Fruit fly (Drosophila melanogaster) whole organism, embryonic: Measurements from ENCODE around the gene elgi.
A peak's percentile ranks its signal among the peaks of the same experiment; 100 is the strongest.

Source experiments
- Atf3 ChIP-seq: fragments of 200-800 bp; sonication (Bioruptor generic); optimal IDR thresholded peaks from 3 replicates; lab custom pipeline; 2016; ENCODE audit warnings: missing biosample characterization, missing genetic modification characterization
- Atf6 ChIP-seq: fragments of 200-800 bp; sonication (Bioruptor generic); IDR thresholded peaks from 2 replicates; pipeline ENCODE4 v1.3.6; 2022; ENCODE audit warnings: missing biosample characterization, missing genetic modification characterization
- Bdp1 ChIP-seq: fragments of 200-800 bp; sonication (Bioruptor generic); optimal IDR thresholded peaks from 3 replicates; lab custom pipeline; 2016; ENCODE audit warnings: missing biosample characterization, missing genetic modification characterization
- CG10565 ChIP-seq: fragments of 200-800 bp; sonication (Bioruptor generic); optimal IDR thresholded peaks from 3 replicates; lab custom pipeline; 2016; ENCODE audit warnings: missing biosample characterization, mild to moderate bottlenecking, missing genetic modification characterization
- CG10979 ChIP-seq: fragments of 200-800 bp; sonication (Bioruptor generic); optimal IDR thresholded peaks from 2 replicates; lab custom pipeline; 2018; ENCODE audit warnings: missing biosample characterization, mild to moderate bottlenecking, missing genetic modification characterization, moderate library complexity
- CG11093 ChIP-seq: fragments of 200-800 bp; sonication (Bioruptor generic); IDR thresholded peaks from 3 replicates; pipeline ENCODE4 v1.3.6; 2022; ENCODE audit warnings: missing biosample characterization, missing genetic modification characterization
- CG12659 ChIP-seq: fragments of 200-800 bp; sonication (Bioruptor generic); optimal IDR thresholded peaks from 3 replicates; lab custom pipeline; 2017; ENCODE audit warnings: mild to moderate bottlenecking, missing biosample characterization, missing genetic modification reagents, missing genetic modification characterization
- CG13894 ChIP-seq: fragments of 200-800 bp; sonication (Bioruptor generic); optimal IDR thresholded peaks from 3 replicates; lab custom pipeline; 2018; ENCODE audit warnings: missing biosample characterization, mild to moderate bottlenecking, missing genetic modification characterization, moderate library complexity
- CG15601 ChIP-seq: fragments of 200-800 bp; sonication (Bioruptor generic); optimal IDR thresholded peaks from 3 replicates; lab custom pipeline; 2019; ENCODE audit warnings: missing biosample characterization, mild to moderate bottlenecking, missing genetic modification characterization, moderate library complexity
- CG17186 ChIP-seq: fragments of 200-800 bp; sonication (Bioruptor generic); optimal IDR thresholded peaks from 3 replicates; lab custom pipeline; 2017; ENCODE audit warnings: missing biosample characterization, missing genetic modification reagents, missing genetic modification characterization
- CG17361 ChIP-seq: fragments of 200-800 bp; sonication (Bioruptor generic); IDR thresholded peaks from 3 replicates; pipeline ENCODE4 v1.3.6; 2022; ENCODE audit warnings: missing biosample characterization, missing genetic modification characterization
- CG17385 ChIP-seq: fragments of 200-800 bp; sonication (Bioruptor generic); optimal IDR thresholded peaks from 3 replicates; lab custom pipeline; 2018; ENCODE audit warnings: missing biosample characterization, mild to moderate bottlenecking, missing genetic modification characterization
- CG17802 ChIP-seq: fragments of 200-800 bp; sonication (Bioruptor generic); optimal IDR thresholded peaks from 2 replicates; lab custom pipeline; 2018; ENCODE audit warnings: missing biosample characterization, mild to moderate bottlenecking, missing genetic modification characterization, moderate library complexity
- CG17829 ChIP-seq: fragments of 200-800 bp; optimal IDR thresholded peaks from 2 replicates; lab custom pipeline; 2019; ENCODE audit warnings: missing biosample characterization, mild to moderate bottlenecking, missing genetic modification characterization, moderate library complexity
- CG2199 ChIP-seq: fragments of 200-800 bp; sonication (Bioruptor generic); IDR thresholded peaks from 3 replicates; pipeline ENCODE4 v1.3.6; 2022; ENCODE audit warnings: missing biosample characterization, missing genetic modification characterization
- CG4360 ChIP-seq: fragments of 200-800 bp; sonication (Bioruptor generic); IDR thresholded peaks from 2 replicates; pipeline ENCODE4 v1.3.6; 2022; ENCODE audit warnings: missing biosample characterization, missing genetic modification characterization
- CG6175 ChIP-seq: fragments of 200-800 bp; sonication (Bioruptor generic); IDR thresholded peaks from 3 replicates; pipeline ENCODE4 v1.3.6; 2022; ENCODE audit warnings: missing biosample characterization, missing genetic modification characterization
- CG6654 ChIP-seq: fragments of 200-800 bp; sonication (Bioruptor generic); optimal IDR thresholded peaks from 2 replicates; lab custom pipeline; 2017; ENCODE audit warnings: missing biosample characterization, mild to moderate bottlenecking, missing genetic modification characterization
- CG7357 ChIP-seq: fragments of 200-800 bp; sonication (Bioruptor generic); IDR thresholded peaks from 3 replicates; pipeline ENCODE4 v1.3.6; 2022; ENCODE audit warnings: missing biosample characterization, missing genetic modification characterization
- CG9215 ChIP-seq: fragments of 200-800 bp; sonication (Bioruptor generic); IDR thresholded peaks from 2 replicates; pipeline ENCODE4 v1.3.6; 2022; ENCODE audit warnings: missing biosample characterization, missing genetic modification characterization
- Dad ChIP-seq: fragments of 200-800 bp; sonication (Bioruptor generic); optimal IDR thresholded peaks from 3 replicates; lab custom pipeline; 2016; ENCODE audit warnings: missing biosample characterization, missing genetic modification characterization
- Dp ChIP-seq: fragments of 200-800 bp; sonication (Bioruptor generic); optimal IDR thresholded peaks from 2 replicates; lab custom pipeline; 2018; ENCODE audit warnings: missing biosample characterization, mild to moderate bottlenecking, missing genetic modification characterization, moderate library complexity
- GATAe ChIP-seq: fragments of 200-800 bp; sonication (Bioruptor generic); conservative IDR thresholded peaks from 2 replicates; pipeline ENCODE4 v1.3.6; 2022; ENCODE audit warnings: missing biosample characterization, missing genetic modification characterization
- Hmr ChIP-seq: fragments of 200-800 bp; sonication (Bioruptor generic); optimal IDR thresholded peaks from 3 replicates; lab custom pipeline; 2017; ENCODE audit warnings: mild to moderate bottlenecking, missing biosample characterization, missing genetic modification reagents, missing genetic modification characterization
- Jarid2 ChIP-seq: fragments of 200-800 bp; sonication (Bioruptor generic); optimal IDR thresholded peaks from 3 replicates; lab custom pipeline; 2017; ENCODE audit warnings: mild to moderate bottlenecking, missing biosample characterization, missing genetic modification reagents, missing genetic modification characterization
- Max ChIP-seq: fragments of 200-800 bp; sonication (Bioruptor generic); optimal IDR thresholded peaks from 2 replicates; lab custom pipeline; 2016; ENCODE audit warnings: missing biosample characterization, mild to moderate bottlenecking, missing genetic modification characterization
- Med ChIP-seq: fragments of 200-800 bp; sonication (Bioruptor generic); peaks from one replicate; lab custom pipeline; 2016; ENCODE audit warnings: missing biosample characterization, missing genetic modification characterization, mild to moderate bottlenecking, inconsistent platforms, moderate library complexity
- Nf-YB ChIP-seq: fragments of 200-800 bp; sonication (Bioruptor generic); optimal IDR thresholded peaks from 3 replicates; lab custom pipeline; 2019; ENCODE audit warnings: missing biosample characterization, mild to moderate bottlenecking, missing genetic modification characterization, moderate library complexity
- Ptx1 ChIP-seq: fragments of 200-800 bp; sonication (Bioruptor generic); IDR thresholded peaks from 2 replicates; pipeline ENCODE4 v1.3.6; 2022; ENCODE audit warnings: missing biosample characterization, missing genetic modification characterization
- Scr ChIP-seq: fragments of 200-800 bp; sonication (Bioruptor generic); IDR thresholded peaks from 2 replicates; pipeline ENCODE4 v1.3.6; 2022; ENCODE audit warnings: missing biosample characterization, missing genetic modification characterization; ENCODE audit not compliant: partially characterized antibody
- Ssrp ChIP-seq: fragments of 200-800 bp; sonication (Bioruptor generic); optimal IDR thresholded peaks from 2 replicates; lab custom pipeline; 2018; ENCODE audit warnings: missing biosample characterization, mild to moderate bottlenecking, missing genetic modification characterization, moderate library complexity
- amos ChIP-seq: fragments of 200-800 bp; sonication (Bioruptor generic); IDR thresholded peaks from 2 replicates; pipeline ENCODE4 v1.3.6; 2022; ENCODE audit warnings: missing biosample characterization, missing genetic modification characterization; ENCODE audit not compliant: partially characterized antibody
- croc ChIP-seq: fragments of 200-800 bp; sonication (Bioruptor generic); conservative IDR thresholded peaks from 3 replicates; pipeline ENCODE4 v1.3.6; 2022; ENCODE audit warnings: missing biosample characterization, missing genetic modification characterization
- dm ChIP-seq: fragments of 200-800 bp; sonication (Bioruptor generic); optimal IDR thresholded peaks from 3 replicates; lab custom pipeline; 2016; ENCODE audit warnings: missing biosample characterization, missing genetic modification characterization
- fd3F ChIP-seq: fragments of 200-800 bp; sonication (Bioruptor generic); optimal IDR thresholded peaks from 2 replicates; lab custom pipeline; 2018; ENCODE audit warnings: missing biosample characterization, mild to moderate bottlenecking, missing genetic modification characterization, moderate library complexity
- gce ChIP-seq: fragments of 200-800 bp; sonication (Bioruptor generic); IDR thresholded peaks from 3 replicates; pipeline ENCODE4 v1.3.6; 2022; ENCODE audit warnings: missing biosample characterization, missing genetic modification characterization
- grn ChIP-seq: fragments of 200-800 bp; sonication (Bioruptor generic); optimal IDR thresholded peaks from 3 replicates; lab custom pipeline; 2017; ENCODE audit warnings: missing biosample characterization, missing genetic modification characterization
- her ChIP-seq: fragments of 200-800 bp; sonication (Bioruptor generic); optimal IDR thresholded peaks from 2 replicates; lab custom pipeline; 2016; ENCODE audit warnings: missing biosample characterization, missing genetic modification characterization
- lilli ChIP-seq: fragments of 200-800 bp; sonication (Bioruptor generic); optimal IDR thresholded peaks from 3 replicates; lab custom pipeline; 2016; ENCODE audit warnings: missing biosample characterization, missing genetic modification characterization
- nerfin-1 ChIP-seq: fragments of 200-800 bp; sonication (Bioruptor generic); optimal IDR thresholded peaks from 3 replicates; lab custom pipeline; 2019; ENCODE audit warnings: missing biosample characterization, mild to moderate bottlenecking, missing genetic modification characterization, moderate library complexity
- org-1 ChIP-seq: fragments of 200-800 bp; sonication (Bioruptor generic); optimal IDR thresholded peaks from 2 replicates; lab custom pipeline; 2017; ENCODE audit warnings: missing biosample characterization, missing genetic modification characterization
- pzg ChIP-seq: fragments of 200-800 bp; sonication (Bioruptor generic); optimal IDR thresholded peaks from 3 replicates; lab custom pipeline; 2018; ENCODE audit warnings: missing biosample characterization, mild to moderate bottlenecking, missing genetic modification characterization, moderate library complexity
- repo ChIP-seq: fragments of 200-800 bp; sonication (Bioruptor generic); optimal IDR thresholded peaks from 2 replicates; lab custom pipeline; 2016; ENCODE audit warnings: missing biosample characterization, missing genetic modification characterization
- ro ChIP-seq: fragments of 200-800 bp; sonication (Bioruptor generic); IDR thresholded peaks from 2 replicates; pipeline ENCODE4 v1.3.6; 2022; ENCODE audit warnings: missing biosample characterization, missing genetic modification characterization
- scrt ChIP-seq: fragments of 200-800 bp; sonication (Bioruptor generic); optimal IDR thresholded peaks from 2 replicates; lab custom pipeline; 2018; ENCODE audit warnings: missing biosample characterization, mild to moderate bottlenecking, missing genetic modification characterization, moderate library complexity
- tna ChIP-seq: fragments of 200-800 bp; sonication (Bioruptor generic); IDR thresholded peaks from 2 replicates; pipeline ENCODE4 v1.3.6; 2022; ENCODE audit warnings: missing biosample characterization, missing genetic modification characterization; ENCODE audit not compliant: partially characterized antibody
- vfl ChIP-seq: fragments of 200-800 bp; sonication (Bioruptor generic); optimal IDR thresholded peaks from 2 replicates; lab custom pipeline; 2016; ENCODE audit warnings: missing biosample characterization, missing genetic modification characterization
- vnd ChIP-seq: fragments of 200-800 bp; sonication (Bioruptor generic); IDR thresholded peaks from 3 replicates; pipeline ENCODE4 v1.3.6; 2022; ENCODE audit warnings: missing biosample characterization, missing genetic modification characterization; ENCODE audit not compliant: partially characterized antibody
- zf30C ChIP-seq: fragments of 200-800 bp; sonication (Bioruptor generic); optimal IDR thresholded peaks from 3 replicates; lab custom pipeline; 2018; ENCODE audit warnings: missing biosample characterization, mild to moderate bottlenecking, missing genetic modification characterization

Gene elgi

dm6 chr3L:15982783-15983432 is 26.6 kb downstream of the elgi start, which contains the start of the genes brm and Arl1 (continued):
- TF ChIP-seq dm (GFP tag; lab: Kevin White, UChicago) (peak; percentile 78), CG7357 (GFP tag; lab: Robert Waterston, UW) (peak; percentile 97), ro (peak; percentile 97), Med (GFP tag; lab: Kevin White, UChicago) (peak; percentile 98), CG10565 (GFP tag; lab: Kevin White, UChicago) (peak; percentile 87), CG17361 (peak; percentile 99), repo (GFP tag; lab: Kevin White, UChicago) (peak; percentile 52), scrt (peak; percentile 94), nerfin-1 (tag; lab: Kevin White, UChicago) (peak; percentile 97), CG17186 (GFP tag; lab: Kevin White, UChicago) (peak; percentile 88), zf30C (GFP tag; lab: Kevin White, UChicago) (peak; percentile 60), Dad (GFP tag; lab: Kevin White, UChicago) (peak; percentile 90), grn (GFP tag; lab: Kevin White, UChicago) (peak; percentile 65), CG9215 (peak; percentile 99), Atf3 (GFP tag; lab: Kevin White, UChicago) (peak; percentile 82), lilli (peak; percentile 98), Ptx1 (GFP tag; lab: Robert Waterston, UW) (peak; percentile 100), CG6175 (GFP tag; lab: Robert Waterston, UW) (peak; percentile 99), tna (GFP tag; lab: Robert Waterston, UW) (no peak), CG13894 (tag; lab: Kevin White, UChicago) (peak; percentile 98), CG12659 (GFP tag; lab: Kevin White, UChicago) (peak; percentile 99), Nf-YB (GFP tag; lab: Kevin White, UChicago) (peak; percentile 85), fd3F (GFP tag; lab: Kevin White, UChicago) (peak; percentile 98), CG10979 (tag; lab: Kevin White, UChicago) (peak; percentile 98), CG17802 (tag; lab: Kevin White, UChicago) (peak; percentile 93), Hmr (peak; percentile 97), CG11093 (GFP tag; lab: Robert Waterston, UW) (peak; percentile 98), CG6654 (GFP tag; lab: Kevin White, UChicago) (peak; percentile 91), Jarid2 (GFP tag; lab: Kevin White, UChicago) (peak; percentile 84), Ssrp (peak; percentile 98), org-1 (peak; percentile 87), CG15601 (tag; lab: Kevin White, UChicago) (peak; percentile 97), CG2199 (peak; percentile 99), Bdp1 (GFP tag; lab: Kevin White, UChicago) (peak; percentile 83), Max (peak; percentile 98), Atf6 (GFP tag; lab: Robert Waterston, UW) (peak; percentile 98), her (peak; percentile 31), pzg (GFP tag; lab: Kevin White, UChicago) (peak; percentile 67), CG17385 (peak; percentile 94), croc (GFP tag; lab: Robert Waterston, UW) (peak; percentile 99), Dp (GFP tag; lab: Kevin White, UChicago) (peak; percentile 40), vnd (GFP tag; lab: Robert Waterston, UW) (peak; percentile 49; the same call in 1 of the 3 replicates), GATAe (GFP tag; lab: Robert Waterston, UW) (peak; percentile 99), CG17829 (peak; percentile 99), amos (peak; percentile 40; the same call in 1 of the 2 replicates), gce (peak; percentile 98), CG4360 (GFP tag; lab: Robert Waterston, UW) (peak; percentile 85), Scr (GFP tag; lab: Robert Waterston, UW) (0 out of 2 replicates have a peak, but pooled peaks have one; percentile 41), vfl (GFP tag; lab: Kevin White, UChicago) (peak; percentile 93)
